Fruit fly (Drosophila melanogaster): Measurements from ENCODE around the gene Myo61F.

Myo61F gene

dm6 chr3L:1335428-1335764 lies 17.1 kb downstream of the Myo61F start (continued):
- TF ChIP-seq en (GFP tag; optimal IDR thresholded peaks at IDR 0.05) (no peak), ewg (GFP tag; optimal IDR thresholded peaks at IDR 0.05) (no peak), CG11093 (GFP tag; IDR thresholded peaks at IDR 0.05) (0 out of 3 replicates have a peak, but pooled peaks have one; percentile 25), CG3163 (GFP tag; optimal IDR thresholded peaks at IDR 0.05) (peak; percentile 15), CG31388 (GFP tag; optimal IDR thresholded peaks at IDR 0.05) (no peak), CG17612 (GFP tag; IDR thresholded peaks at IDR 0.05) (0 out of 2 replicates have a peak, but pooled peaks have one; percentile 29), CG10366 (GFP tag; IDR thresholded peaks at IDR 0.05) (peak; percentile 74), scrt (GFP tag; optimal IDR thresholded peaks at IDR 0.05) (peak; percentile 93), Xbp1 (GFP tag; optimal IDR thresholded peaks at IDR 0.05) (peak; percentile 43), CG11247 (GFP tag; IDR thresholded peaks at IDR 0.05) (peak; percentile 53; the same call in 1 of the 2 replicates), Dek (tag; optimal IDR thresholded peaks at IDR 0.05) (peak; percentile 37), D19B (GFP tag; optimal IDR thresholded peaks at IDR 0.05) (no peak), Adf1 (GFP tag; IDR thresholded peaks at IDR 0.05) (peak; percentile 9; the same call in 1 of the 2 replicates), gsb (GFP tag; IDR thresholded peaks at IDR 0.05) (0 out of 2 replicates have a peak, but pooled peaks have one; percentile 32), CG8944 (GFP tag; optimal IDR thresholded peaks at IDR 0.05) (no peak), Hmx (GFP tag; optimal IDR thresholded peaks at IDR 0.05) (no peak), CG7357 (GFP tag; IDR thresholded peaks at IDR 0.05) (no peak), Lpt (GFP tag; optimal IDR thresholded peaks at IDR 0.05) (no peak), Mrtf (GFP tag; IDR thresholded peaks at IDR 0.05) (peak; percentile 72; the same call in 2 of the 3 replicates), ara (GFP tag; IDR thresholded peaks at IDR 0.05) (no peak), CG43689 (GFP tag; IDR thresholded peaks at IDR 0.05) (no peak), kni (GFP tag; optimal IDR thresholded peaks at IDR 0.05) (no peak), peb (GFP tag; IDR thresholded peaks at IDR 0.05) (no peak), cato (GFP tag; optimal IDR thresholded peaks at IDR 0.05; ENCODE audit: borderline replicate concordance) (no peak), Sry-δ (GFP tag; optimal IDR thresholded peaks at IDR 0.05) (peak; percentile 10), tgo (GFP tag; IDR thresholded peaks at IDR 0.05) (peak; percentile 52; the same call in 2 of the 3 replicates), Ssrp (tag; optimal IDR thresholded peaks at IDR 0.05) (no peak), Hr51 (GFP tag; optimal IDR thresholded peaks at IDR 0.05) (peak in 1 of 2 experiments; percentile 36), Gug (GFP tag; IDR thresholded peaks at IDR 0.05) (peak; percentile 46; the same call in 3 of the 4 replicates), CG16813 (GFP tag; IDR thresholded peaks at IDR 0.05; ENCODE audit: partially characterized antibody) (no peak), nmo (GFP tag; optimal IDR thresholded peaks at IDR 0.05) (no peak), H15 (GFP tag; IDR thresholded peaks at IDR 0.05) (peak; percentile 59; the same call in 1 of the 3 replicates), wdn (GFP tag; IDR thresholded peaks at IDR 0.05) (0 out of 2 replicates have a peak, but pooled peaks have one; percentile 9), CoRest (tag; optimal IDR thresholded peaks at IDR 0.05) (peak; percentile 28), esg (GFP tag; conservative IDR thresholded peaks at IDR 0.05) (peak; percentile 32; the same call in 1 of the 2 replicates), luna (GFP tag; optimal IDR thresholded peaks at IDR 0.05) (no peak), CG11695 (GFP tag; IDR thresholded peaks at IDR 0.05) (0 out of 3 replicates have a peak, but pooled peaks have one; percentile 33), unc-4 (GFP tag; IDR thresholded peaks at IDR 0.05; ENCODE audit: partially characterized antibody) (no peak), Scr (GFP tag; IDR thresholded peaks at IDR 0.05; ENCODE audit: partially characterized antibody) (no peak), Xrp1 (GFP tag; IDR thresholded peaks at IDR 0.05) (peak; percentile 70), CG17568 (GFP tag; optimal IDR thresholded peaks at IDR 0.05) (no peak), knrl (GFP tag; IDR thresholded peaks at IDR 0.05; ENCODE audit: partially characterized antibody) (no peak), CG17359 (tag; optimal IDR thresholded peaks at IDR 0.05) (peak; percentile 39), mam (GFP tag; optimal IDR thresholded peaks at IDR 0.05) (peak; percentile 56), CG14014 (GFP tag; IDR thresholded peaks at IDR 0.05) (peak; percentile 65; the same call in 1 of the 2 replicates), Dfd (GFP tag; optimal IDR thresholded peaks at IDR 0.05) (no peak), tap (tag; optimal IDR thresholded peaks at IDR 0.05) (no peak), Sry-β (GFP tag; optimal IDR thresholded peaks at IDR 0.05) (no peak), BtbVII (GFP tag; optimal IDR thresholded peaks at IDR 0.05) (no peak), trem (tag; optimal IDR thresholded peaks at IDR 0.05) (no peak), tup (GFP tag; optimal IDR thresholded peaks at IDR 0.05) (no peak)

All from whole organism, embryonic.